Worm (Caenorhabditis elegans): ENCODE data around the gene ciao-2B.

Gene ciao-2B

ce11 chrIII:13434404-13434803 lies 4.9 kb downstream of the ciao-2B start, which contains the start of gene F45G2.7:
TSS of gene F45G2.7 (minus strand) at chrIII:13434504.
- no peak for TF ChIP-seq ceh-16 (tag; optimal IDR thresholded peaks at IDR 0.05)
- TF ChIP-seq gmeb-1 (tag; optimal IDR thresholded peaks at IDR 0.05): no peak
- TF ChIP-seq nhr-77 (tag; optimal IDR thresholded peaks at IDR 0.05): no peak
- no peak for TF ChIP-seq elt-3 (tag; optimal IDR thresholded peaks at IDR 0.05)
- no peak for TF ChIP-seq ztf-11 (tag; optimal IDR thresholded peaks at IDR 0.05)
- TF ChIP-seq unc-62 (GFP tag; optimal IDR thresholded peaks at IDR 0.05): no peak
- no peak for TF ChIP-seq lin-11 (tag; optimal IDR thresholded peaks at IDR 0.05)
- no peak for TF ChIP-seq zag-1 (tag; optimal IDR thresholded peaks at IDR 0.05)
- no peak for TF ChIP-seq nhr-6 (tag; optimal IDR thresholded peaks at IDR 0.05)
- TF ChIP-seq lsy-2 (tag; optimal IDR thresholded peaks at IDR 0.05): no peak
- TF ChIP-seq ztf-1 (GFP tag; conservative IDR thresholded peaks at IDR 0.05): no peak
- TF ChIP-seq peb-1 (tag; optimal IDR thresholded peaks at IDR 0.05): no peak
- no peak for TF ChIP-seq nhr-237 (tag; optimal IDR thresholded peaks at IDR 0.05)
- TF ChIP-seq F13H6.1 (tag; optimal IDR thresholded peaks at IDR 0.05): no peak
- TF ChIP-seq unc-55 (GFP tag; optimal IDR thresholded peaks at IDR 0.05): no peak
- no peak for TF ChIP-seq mab-5 (tag; optimal IDR thresholded peaks at IDR 0.05)
- TF ChIP-seq nhr-25 (tag; optimal IDR thresholded peaks at IDR 0.05): no peak
- TF ChIP-seq ztf-4 (tag; optimal IDR thresholded peaks at IDR 0.05): no peak
- TF ChIP-seq lin-39 (tag; optimal IDR thresholded peaks at IDR 0.05): no peak

DNA sequence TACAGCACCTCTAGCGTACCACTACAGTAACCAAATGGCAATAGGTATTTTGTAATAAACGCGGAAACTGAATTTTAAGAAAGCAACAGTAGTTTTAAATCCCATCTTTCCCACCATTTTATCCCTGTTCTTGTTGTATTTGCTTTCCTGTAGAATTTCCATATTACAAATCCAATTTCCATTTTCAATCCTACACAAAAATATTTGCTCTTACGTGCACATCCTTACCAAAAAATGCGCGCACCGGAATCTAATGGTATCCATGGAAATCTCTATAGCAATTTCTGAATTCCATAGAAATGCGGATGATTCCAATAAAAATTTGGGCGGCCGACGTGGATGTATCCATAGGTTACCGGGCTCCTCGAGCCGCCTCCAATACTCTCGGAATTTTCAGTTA lies 9.2 kb downstream of the ciao-2B start, which contains the start of gene trf-1:
trf-1 (plus strand) TSS at position 301 of the 400 bp plus-strand sequence.
- TF ChIP-seq unc-39 (tag; optimal IDR thresholded peaks at IDR 0.05) (no peak), mdl-1 (tag; optimal IDR thresholded peaks at IDR 0.05) (no peak), nhr-23 (tag; optimal IDR thresholded peaks at IDR 0.05) (no peak), ceh-16 (tag; optimal IDR thresholded peaks at IDR 0.05) (no peak), nhr-21 (tag; optimal IDR thresholded peaks at IDR 0.05) (no peak), lin-11 (tag; optimal IDR thresholded peaks at IDR 0.05) (no peak), nhr-237 (tag; optimal IDR thresholded peaks at IDR 0.05) (no peak), nhr-10 (tag; optimal IDR thresholded peaks at IDR 0.05) (no peak), snpc-4 (tag; optimal IDR thresholded peaks at IDR 0.05) (no peak), nhr-129 (tag; optimal IDR thresholded peaks at IDR 0.05) (no peak)

DNA sequence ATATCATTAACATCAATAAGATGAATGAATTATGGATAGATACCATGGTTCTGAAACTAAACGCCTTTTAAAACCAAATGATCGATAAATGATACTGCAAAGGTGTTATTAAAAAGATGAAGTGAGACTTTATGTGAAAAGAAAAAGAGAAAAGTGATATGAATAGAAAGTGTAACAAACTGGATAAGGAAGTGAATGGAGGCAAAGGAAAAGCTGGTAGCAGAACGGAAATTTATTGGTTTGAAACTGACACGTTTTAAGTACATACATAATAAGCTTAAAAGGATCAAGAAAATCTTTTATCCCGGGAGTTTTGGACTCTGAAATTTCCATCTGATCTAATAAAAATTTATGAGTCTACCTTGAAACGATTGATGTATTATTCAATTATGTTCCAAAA lies 9.7 kb downstream of the ciao-2B start, which contains the start of gene bli-5:
bli-5 (minus strand) TSS at position 101 of the 400 bp plus-strand sequence.
- no peak for TF ChIP-seq ztf-11 (tag; optimal IDR thresholded peaks at IDR 0.05)
- TF ChIP-seq elt-1 (tag; optimal IDR thresholded peaks at IDR 0.05): no peak
- TF ChIP-seq nhr-77 (tag; optimal IDR thresholded peaks at IDR 0.05): no peak
- TF ChIP-seq lin-13 (GFP tag; optimal IDR thresholded peaks at IDR 0.05): no peak
- no peak for TF ChIP-seq peb-1 (tag; optimal IDR thresholded peaks at IDR 0.05)
- no peak for TF ChIP-seq blmp-1 (tag; optimal IDR thresholded peaks at IDR 0.05; ENCODE audit: insufficient read depth)
- TF ChIP-seq skn-1 (tag; optimal IDR thresholded peaks at IDR 0.05): no peak
- TF ChIP-seq lin-11 (tag; optimal IDR thresholded peaks at IDR 0.05): no peak
- no peak for TF ChIP-seq egl-27 (tag; optimal IDR thresholded peaks at IDR 0.05)
- no peak for TF ChIP-seq lsy-2 (tag; optimal IDR thresholded peaks at IDR 0.05)
- no peak for TF ChIP-seq ZK546.5 (tag; optimal IDR thresholded peaks at IDR 0.05)
- no peak for TF ChIP-seq ceh-16 (tag; optimal IDR thresholded peaks at IDR 0.05)
- TF ChIP-seq nhr-6 (tag; optimal IDR thresholded peaks at IDR 0.05): no peak
- TF ChIP-seq F13H6.1 (tag; optimal IDR thresholded peaks at IDR 0.05): no peak
- no peak for TF ChIP-seq ama-1 (optimal IDR thresholded peaks at IDR 0.05)

ce11 chrIII:13427817-13428216 lies 11.5 kb downstream of the ciao-2B start:
- TF ChIP-seq gmeb-1 (tag; optimal IDR thresholded peaks at IDR 0.05) (no peak), R02D3.7 (tag; optimal IDR thresholded peaks at IDR 0.05) (no peak), elt-1 (tag; optimal IDR thresholded peaks at IDR 0.05) (no peak), unc-62 (GFP tag; optimal IDR thresholded peaks at IDR 0.05) (no peak), ztf-11 (tag; optimal IDR thresholded peaks at IDR 0.05) (no peak), ztf-4 (tag; optimal IDR thresholded peaks at IDR 0.05) (no peak), nhr-23 (tag; optimal IDR thresholded peaks at IDR 0.05) (no peak), blmp-1 (tag; optimal IDR thresholded peaks at IDR 0.05; ENCODE audit: insufficient read depth) (no peak), F13H6.1 (tag; optimal IDR thresholded peaks at IDR 0.05) (no peak), mdl-1 (tag; optimal IDR thresholded peaks at IDR 0.05) (no peak), skn-1 (tag; optimal IDR thresholded peaks at IDR 0.05) (no peak), nhr-237 (tag; optimal IDR thresholded peaks at IDR 0.05) (no peak)

DNA sequence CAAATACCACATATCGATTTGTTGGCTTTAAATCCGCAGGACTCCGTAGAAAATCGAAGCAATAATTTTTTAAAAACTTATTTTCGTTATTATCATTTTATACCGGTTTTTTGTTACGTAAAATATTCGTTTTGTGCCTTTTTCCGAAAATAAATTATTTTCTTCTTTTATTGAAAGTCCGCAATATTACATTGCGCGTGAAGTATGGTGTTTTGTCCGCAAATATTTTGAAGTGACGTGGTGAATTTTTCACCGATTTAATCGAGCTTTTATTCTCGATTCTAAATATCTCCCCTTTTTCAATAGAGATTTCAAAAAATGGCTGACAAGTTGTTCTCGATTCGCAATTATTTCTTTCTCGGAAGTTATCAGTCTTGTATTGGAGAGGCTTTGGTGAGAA lies 13.3 kb downstream of the ciao-2B start, which contains the start of gene cope-1:
cope-1 (plus strand) TSS at position 229 of the 400 bp plus-strand sequence.
- TF ChIP-seq C34F6.9 (tag; optimal IDR thresholded peaks at IDR 0.05) (peak; percentile 51), gmeb-1 (tag; optimal IDR thresholded peaks at IDR 0.05) (peak; percentile 56), unc-55 (GFP tag; optimal IDR thresholded peaks at IDR 0.05) (peak; percentile 25), lsy-2 (tag; optimal IDR thresholded peaks at IDR 0.05) (peak in 1 of 2 experiments; percentile 62), crh-2 (tag; optimal IDR thresholded peaks at IDR 0.05) (peak; percentile 75), nhr-25 (tag; optimal IDR thresholded peaks at IDR 0.05) (no peak), ceh-82 (tag; optimal IDR thresholded peaks at IDR 0.05) (no peak), ztf-4 (tag; optimal IDR thresholded peaks at IDR 0.05) (no peak)

Data from whole organism, L2 larva.